Fruit fly (Drosophila melanogaster): ENCODE measurements around the gene Blos2.
A peak's percentile ranks its signal among the peaks of the same experiment; 100 is the strongest.

Blos2 gene

DNA sequence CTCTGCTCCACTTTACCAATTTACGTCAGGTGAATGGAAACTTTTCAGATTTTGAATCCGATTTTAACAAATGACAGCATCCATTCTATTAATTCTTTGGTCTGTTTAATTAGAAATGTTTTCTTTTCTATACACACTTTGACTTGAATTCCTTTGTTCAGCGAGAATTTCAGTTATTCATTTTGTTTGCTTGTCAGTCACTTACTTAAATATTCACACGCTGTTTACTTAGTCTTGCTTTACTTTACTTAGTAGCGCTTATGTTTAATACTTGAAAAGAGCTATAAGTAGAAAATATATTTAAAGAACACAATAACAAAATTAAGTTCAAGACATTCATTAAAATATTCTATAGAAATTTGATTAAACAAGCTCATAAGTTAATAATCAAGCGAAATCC, 46.1 kb downstream of the Blos2 start, which contains the start of gene CG32073 (continued):
- TF ChIP-seq tna (GFP tag; IDR thresholded peaks at IDR 0.05; ENCODE audit: partially characterized antibody) (no peak), ato (GFP tag; IDR thresholded peaks at IDR 0.05; ENCODE audit: partially characterized antibody) (no peak), Doc2 (GFP tag; IDR thresholded peaks at IDR 0.05) (no peak), BtbVII (GFP tag; optimal IDR thresholded peaks at IDR 0.05) (no peak), CG13624 (GFP tag; optimal IDR thresholded peaks at IDR 0.05) (no peak), CG9876 (GFP tag; optimal IDR thresholded peaks at IDR 0.05) (no peak), CG5245 (GFP tag; optimal IDR thresholded peaks at IDR 0.05) (no peak), CG6254 (GFP tag; optimal IDR thresholded peaks at IDR 0.05) (peak; percentile 33), CG34224 (GFP tag; IDR thresholded peaks at IDR 0.05; ENCODE audit: partially characterized antibody) (no peak), Dad (GFP tag; optimal IDR thresholded peaks at IDR 0.05) (no peak), CG8359 (GFP tag; optimal IDR thresholded peaks at IDR 0.05; ENCODE audit: borderline replicate concordance) (no peak), Ets97D (GFP tag; optimal IDR thresholded peaks at IDR 0.05) (no peak), bbx (GFP tag; IDR thresholded peaks at IDR 0.05; ENCODE audit: partially characterized antibody) (no peak), otp (GFP tag; IDR thresholded peaks at IDR 0.05) (no peak), CG9215 (GFP tag; IDR thresholded peaks at IDR 0.05) (no peak), lola (GFP tag; optimal IDR thresholded peaks at IDR 0.05) (no peak), zen (tag; optimal IDR thresholded peaks at IDR 0.05) (no peak), sob (GFP tag; IDR thresholded peaks at IDR 0.05) (peak; percentile 40; the same call in 1 of the 2 replicates), lmd (GFP tag; IDR thresholded peaks at IDR 0.05) (no peak), dm (GFP tag; optimal IDR thresholded peaks at IDR 0.05) (no peak), Sox100B (GFP tag; optimal IDR thresholded peaks at IDR 0.05) (peak; percentile 66), Max (GFP tag; optimal IDR thresholded peaks at IDR 0.05) (peak; percentile 35), sens (GFP tag) (no peak), fru (optimal IDR thresholded peaks at IDR 0.05) (no peak), Poxn (GFP tag; IDR thresholded peaks at IDR 0.05) (no peak), unpg (GFP tag; optimal IDR thresholded peaks at IDR 0.05) (peak; percentile 49), dmrt99B (tag; optimal IDR thresholded peaks at IDR 0.05) (no peak), CG12236 (GFP tag; optimal IDR thresholded peaks at IDR 0.05) (no peak), CG10431 (GFP tag; optimal IDR thresholded peaks at IDR 0.05) (no peak), CG17829 (tag; optimal IDR thresholded peaks at IDR 0.05) (no peak), ems (GFP tag; optimal IDR thresholded peaks at IDR 0.05) (no peak), prd (optimal IDR thresholded peaks at IDR 0.05) (no peak), prd (GFP tag; IDR thresholded peaks at IDR 0.05) (no peak), CG15269 (tag; optimal IDR thresholded peaks at IDR 0.05) (no peak), zfh2 (GFP tag; optimal IDR thresholded peaks at IDR 0.05) (no peak), Dll (GFP tag; IDR thresholded peaks at IDR 0.05; ENCODE audit: partially characterized antibody) (no peak), MBD-R2 (GFP tag; IDR thresholded peaks at IDR 0.05) (no peak), salm (tag; optimal IDR thresholded peaks at IDR 0.05) (no peak), Adf1 (GFP tag; IDR thresholded peaks at IDR 0.05) (no peak), ase (GFP tag; IDR thresholded peaks at IDR 0.05) (no peak), Elba2 (GFP tag; optimal IDR thresholded peaks at IDR 0.05) (no peak), CG18262 (tag; optimal IDR thresholded peaks at IDR 0.05) (peak; percentile 43), Fer1 (GFP tag; optimal IDR thresholded peaks at IDR 0.05) (peak; percentile 56), Hmx (GFP tag; optimal IDR thresholded peaks at IDR 0.05) (no peak), cwo (GFP tag; optimal IDR thresholded peaks at IDR 0.05) (peak; percentile 64), CG31388 (GFP tag; optimal IDR thresholded peaks at IDR 0.05) (no peak), Hr78 (GFP tag; optimal IDR thresholded peaks at IDR 0.05) (no peak), ftz-f1 (GFP tag; optimal IDR thresholded peaks at IDR 0.05) (no peak), Ptx1 (GFP tag; IDR thresholded peaks at IDR 0.05) (no peak), D19B (GFP tag; optimal IDR thresholded peaks at IDR 0.05) (no peak), sim (GFP tag; IDR thresholded peaks at IDR 0.05) (no peak), CG4854 (GFP tag; optimal IDR thresholded peaks at IDR 0.05) (peak; percentile 28)
